Fruit fly (Drosophila melanogaster) whole organism, adult: Measurements from ENCODE around the gene CG31100.

Experiments used
- CG11617 ChIP-seq: fragments of 200-800 bp; sonication (Bioruptor generic); optimal IDR thresholded peaks from 2 replicates; lab custom pipeline; 2017; ENCODE audit warnings: mild to moderate bottlenecking, missing biosample characterization, missing genetic modification reagents, missing genetic modification characterization
- CG12768 ChIP-seq: fragments of 200-800 bp; sonication (Bioruptor generic); optimal IDR thresholded peaks from 2 replicates; lab custom pipeline; 2017; ENCODE audit warnings: missing biosample characterization, missing genetic modification characterization, mild to moderate bottlenecking, moderate library complexity, missing genetic modification reagents
- CG14711 ChIP-seq: fragments of 200-800 bp; sonication (Bioruptor generic); optimal IDR thresholded peaks from 2 replicates; lab custom pipeline; 2018; ENCODE audit warnings: missing biosample characterization, mild to moderate bottlenecking, missing genetic modification characterization, moderate library complexity
- CG1620 ChIP-seq: fragments of 200-800 bp; sonication (Bioruptor generic); optimal IDR thresholded peaks from 2 replicates; lab custom pipeline; 2016; ENCODE audit warnings: missing biosample characterization, missing genetic modification characterization
- CG33017 ChIP-seq: fragments of 200-800 bp; sonication (Bioruptor generic); optimal IDR thresholded peaks from 2 replicates; lab custom pipeline; 2018; ENCODE audit warnings: missing biosample characterization, mild to moderate bottlenecking, missing genetic modification characterization, moderate library complexity
- CG5204 ChIP-seq: fragments of 200-800 bp; sonication (Bioruptor generic); optimal IDR thresholded peaks from 2 replicates; lab custom pipeline; 2016; ENCODE audit warnings: missing biosample characterization, missing genetic modification characterization
- CG7045 ChIP-seq: fragments of 200-800 bp; sonication (Bioruptor generic); optimal IDR thresholded peaks from 2 replicates; lab custom pipeline; 2017; ENCODE audit warnings: missing biosample characterization, mild to moderate bottlenecking, missing genetic modification characterization
- CG7101 ChIP-seq: fragments of 200-800 bp; sonication (Bioruptor generic); optimal IDR thresholded peaks from 2 replicates; lab custom pipeline; 2018; ENCODE audit warnings: missing biosample characterization, mild to moderate bottlenecking, missing genetic modification characterization, moderate library complexity
- Clk ChIP-seq: fragments of 200-800 bp; sonication (Bioruptor generic); optimal IDR thresholded peaks from 2 replicates; lab custom pipeline; 2017; ENCODE audit warnings: missing biosample characterization, missing genetic modification characterization
- Crg-1 ChIP-seq: fragments of 200-800 bp; sonication (Bioruptor generic); optimal IDR thresholded peaks from 2 replicates; lab custom pipeline; 2016; ENCODE audit warnings: missing biosample characterization, missing genetic modification characterization
- Hr96 ChIP-seq: fragments of 200-800 bp; sonication (Bioruptor generic); optimal IDR thresholded peaks from 2 replicates; lab custom pipeline; 2016; ENCODE audit warnings: missing biosample characterization, missing genetic modification characterization
- Mnt ChIP-seq: fragments of 200-800 bp; sonication (Bioruptor generic); optimal IDR thresholded peaks from 2 replicates; lab custom pipeline; 2016; ENCODE audit warnings: missing biosample characterization, mild to moderate bottlenecking, missing genetic modification characterization
- bab1 ChIP-seq: fragments of 200-800 bp; sonication (Bioruptor generic); optimal IDR thresholded peaks from 3 replicates; lab custom pipeline; 2019; ENCODE audit warnings: missing biosample characterization, mild to moderate bottlenecking, missing genetic modification characterization, moderate library complexity
- cic ChIP-seq: fragments of 200-800 bp; sonication (Bioruptor generic); optimal IDR thresholded peaks from 2 replicates; lab custom pipeline; 2017; ENCODE audit warnings: missing biosample characterization, mild to moderate bottlenecking, missing genetic modification characterization, moderate library complexity
- cnc ChIP-seq, 2 experiments: fragments of >200 bp; optimal IDR thresholded peaks; 2 replicates each; lab custom pipeline; 2017
- kay ChIP-seq: fragments of 200-800 bp; sonication (Bioruptor generic); peaks from one replicate; lab custom pipeline; 2016; ENCODE audit warnings: missing biosample characterization, missing genetic modification characterization, borderline replicate concordance
- ovo ChIP-seq: fragments of 200-800 bp; sonication (Bioruptor generic); optimal IDR thresholded peaks from 2 replicates; lab custom pipeline; 2016; ENCODE audit warnings: missing biosample characterization, missing genetic modification characterization
- pad ChIP-seq: fragments of 200-800 bp; sonication (Bioruptor generic); optimal IDR thresholded peaks from 3 replicates; lab custom pipeline; 2017; ENCODE audit warnings: missing biosample characterization, missing genetic modification characterization, mild to moderate bottlenecking, moderate library complexity, missing genetic modification reagents
- tj ChIP-seq: fragments of 200-800 bp; sonication (Bioruptor generic); optimal IDR thresholded peaks from 3 replicates; lab custom pipeline; 2017; ENCODE audit warnings: missing biosample characterization, mild to moderate bottlenecking, missing genetic modification characterization, moderate library complexity
- toe ChIP-seq: fragments of 200-800 bp; sonication (Bioruptor generic); optimal IDR thresholded peaks from 2 replicates; lab custom pipeline; 2016; ENCODE audit warnings: missing biosample characterization, missing genetic modification characterization

The CG31100 gene

DNA sequence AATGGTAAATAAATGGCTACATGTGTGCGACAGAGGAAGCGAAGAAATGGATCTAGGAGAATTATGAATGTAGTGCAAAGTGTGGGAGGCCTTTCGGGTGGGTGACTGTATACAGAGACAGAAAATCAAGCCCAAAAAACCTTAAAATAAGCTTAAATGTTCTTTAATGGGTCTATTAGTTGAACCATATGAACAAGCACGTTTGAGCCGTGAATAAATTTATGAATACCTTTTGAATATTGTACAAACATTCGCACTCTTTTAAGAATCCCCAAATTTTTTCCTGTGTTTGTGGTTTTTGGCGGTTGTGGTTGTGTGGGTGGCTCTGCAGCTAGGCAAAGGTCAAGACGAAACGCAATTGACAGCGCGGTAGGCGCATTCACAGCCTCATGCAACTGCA lies 36.9 kb downstream of the CG31100 start:
- TF ChIP-seq Crg-1 (GFP tag; lab: Kevin White, UChicago), result no peak
- TF ChIP-seq Clk, result no peak
- no peak for TF ChIP-seq tj
- no peak for TF ChIP-seq pad
- no peak for TF ChIP-seq CG7101
- TF ChIP-seq kay (GFP tag; lab: Kevin White, UChicago), result no peak
- no peak for TF ChIP-seq cnc (optimal IDR thresholded peaks at IDR 0.05; lab: Kevin White, UChicago)
- no peak for TF ChIP-seq CG1620
- no peak for TF ChIP-seq Hr96 (GFP tag; lab: Kevin White, UChicago)
- TF ChIP-seq ovo, result no peak

DNA sequence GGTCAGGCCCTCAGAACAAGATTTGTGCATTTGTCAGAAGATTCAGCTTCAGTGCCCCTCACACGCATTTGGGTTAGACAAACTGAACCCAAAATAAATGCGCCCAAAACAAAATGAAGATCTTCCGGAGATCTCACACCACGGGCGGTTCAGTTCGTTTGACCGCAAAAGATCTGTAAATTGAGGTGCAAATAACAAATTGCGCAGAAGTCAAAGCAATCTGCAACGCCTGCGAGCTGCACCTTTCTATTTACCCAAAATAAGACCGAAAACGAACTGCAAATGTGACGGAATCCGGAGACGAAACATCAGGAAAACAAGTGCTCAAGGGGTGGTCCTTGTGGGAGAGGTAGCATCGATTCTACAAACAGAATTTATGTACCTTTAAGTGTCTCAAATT lies 37.9 kb downstream of the CG31100 start:
- TF ChIP-seq Hr96 (GFP tag; lab: Kevin White, UChicago), result no peak
- no peak for TF ChIP-seq CG7101
- TF ChIP-seq CG11617 (GFP tag; lab: Kevin White, UChicago), result no peak
- TF ChIP-seq Mnt (GFP tag; lab: Kevin White, UChicago), result no peak
- no peak for TF ChIP-seq ovo
- no peak for TF ChIP-seq cic (GFP tag; lab: Kevin White, UChicago)
- no peak for TF ChIP-seq CG1620
- no peak for TF ChIP-seq CG33017 (tag; lab: Kevin White, UChicago)
- TF ChIP-seq CG7045 (GFP tag; lab: Kevin White, UChicago), result no peak
- TF ChIP-seq cnc (optimal IDR thresholded peaks at IDR 0.05; lab: Kevin White, UChicago), result no peak
- no peak for TF ChIP-seq tj
- TF ChIP-seq bab1 (GFP tag; lab: Kevin White, UChicago), result no peak
- no peak for TF ChIP-seq CG14711 (tag; lab: Kevin White, UChicago)
- TF ChIP-seq kay (GFP tag; lab: Kevin White, UChicago), result no peak
- TF ChIP-seq pad, result no peak
- no peak for TF ChIP-seq CG5204 (GFP tag; lab: Kevin White, UChicago)
- no peak for TF ChIP-seq Crg-1 (GFP tag; lab: Kevin White, UChicago)
- no peak for TF ChIP-seq toe (GFP tag; lab: Kevin White, UChicago)
- no peak for TF ChIP-seq Clk
- TF ChIP-seq CG12768 (GFP tag; lab: Kevin White, UChicago), result no peak

DNA sequence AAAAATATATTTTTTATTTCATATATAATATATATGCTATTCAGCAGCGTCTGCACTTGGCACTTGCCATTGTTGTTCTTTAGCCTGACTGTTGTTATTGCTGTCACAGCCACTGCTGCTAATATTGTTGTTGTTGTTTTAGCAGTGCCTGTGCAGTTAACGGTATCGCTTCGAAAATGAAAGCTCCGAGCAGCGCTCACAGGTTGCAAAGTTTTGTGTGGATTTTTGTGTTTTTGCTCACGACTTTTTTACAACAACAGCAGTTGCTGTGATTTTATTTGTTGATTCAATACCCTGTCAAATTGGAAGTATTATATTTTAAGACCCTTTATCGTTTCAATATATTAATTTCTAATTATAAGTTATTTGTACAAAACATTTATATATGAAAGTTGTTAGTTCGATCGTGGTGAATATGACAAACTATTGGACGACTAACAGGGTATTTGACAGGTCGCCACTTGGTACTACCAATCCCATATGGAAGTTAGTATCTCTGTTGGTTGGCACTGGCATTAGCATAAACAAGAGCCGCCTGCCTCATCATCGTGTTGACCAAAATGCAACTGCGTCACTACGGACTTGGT lies 39.6 kb downstream of the CG31100 start:
- TF ChIP-seq tj (no peak), CG1620 (no peak), toe (GFP tag; lab: Kevin White, UChicago) (no peak), bab1 (GFP tag; lab: Kevin White, UChicago) (no peak), CG5204 (GFP tag; lab: Kevin White, UChicago) (no peak), CG12768 (GFP tag; lab: Kevin White, UChicago) (no peak), pad (no peak)

DNA sequence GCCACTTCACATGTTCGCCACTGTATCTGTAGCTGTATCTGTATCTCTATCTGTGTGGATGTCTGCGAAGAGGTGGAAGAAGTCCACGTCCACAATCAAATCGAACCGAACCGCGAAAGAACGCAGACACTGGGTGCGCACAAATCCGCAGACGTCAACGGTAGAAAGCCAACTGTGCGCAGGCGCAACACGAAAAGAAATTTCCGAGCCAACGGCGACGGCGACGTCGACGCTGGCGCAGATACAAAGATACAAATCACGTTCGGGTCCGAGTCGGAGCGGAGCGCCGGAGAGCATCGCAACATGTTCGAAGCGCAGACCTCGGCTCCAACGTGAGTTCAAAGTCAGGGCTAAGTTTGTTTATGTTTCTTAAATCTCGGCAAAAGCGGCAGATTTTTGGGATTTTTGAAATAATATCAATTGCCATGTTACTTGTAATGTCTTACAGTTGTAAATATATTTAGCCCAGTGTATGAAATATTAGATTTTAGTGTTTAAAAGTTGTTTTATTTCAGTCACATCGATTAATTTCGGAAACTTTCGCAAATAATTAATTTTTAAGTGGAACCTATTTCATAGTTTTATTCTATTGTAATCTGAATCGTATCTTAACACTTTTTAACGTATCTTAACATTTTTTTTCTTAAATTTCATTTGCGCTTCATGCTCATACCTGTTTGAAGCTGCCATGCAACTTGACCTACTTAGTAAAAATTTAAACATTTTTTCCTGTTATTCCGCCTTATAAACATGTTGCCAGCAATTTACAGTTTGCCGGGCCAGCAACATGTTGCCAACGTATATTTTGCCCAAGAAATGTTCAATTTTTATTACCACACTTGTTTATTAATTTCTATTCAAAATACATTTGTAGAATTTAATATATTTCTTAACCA lies 40.3 kb downstream of the CG31100 start, which contains the start of gene ich:
TSS of gene ich (minus strand) at position 178 of the 896 bp plus-strand sequence.
- TF ChIP-seq CG5204 (GFP tag; lab: Kevin White, UChicago) (no peak), toe (GFP tag; lab: Kevin White, UChicago) (no peak)

DNA sequence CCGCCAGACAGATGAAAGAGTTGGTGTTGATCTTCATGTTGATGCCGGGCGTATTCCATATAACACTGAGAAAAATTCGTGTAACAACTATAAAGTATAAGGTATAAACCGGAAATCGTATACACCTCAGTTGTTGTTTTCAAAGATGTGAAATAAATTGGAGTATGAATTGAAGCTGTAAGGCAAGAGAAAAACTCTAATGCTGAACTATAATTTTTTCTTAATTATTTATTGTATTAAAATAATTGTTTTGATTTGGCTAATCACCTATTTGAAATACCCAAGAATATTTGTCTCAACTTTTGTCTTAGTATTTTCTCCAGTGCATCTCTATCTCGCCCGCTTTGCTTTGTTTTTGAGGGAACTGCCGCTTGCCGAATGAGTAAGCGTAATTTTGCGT lies 43.1 kb downstream of the CG31100 start:
- TF ChIP-seq CG14711 (tag; lab: Kevin White, UChicago) (no peak), pad (no peak), CG7045 (GFP tag; lab: Kevin White, UChicago) (no peak), Mnt (GFP tag; lab: Kevin White, UChicago) (no peak), CG12768 (GFP tag; lab: Kevin White, UChicago) (no peak), cnc (optimal IDR thresholded peaks at IDR 0.05; lab: Kevin White, UChicago) (no peak), bab1 (GFP tag; lab: Kevin White, UChicago) (no peak), ovo (no peak), toe (GFP tag; lab: Kevin White, UChicago) (no peak), CG5204 (GFP tag; lab: Kevin White, UChicago) (no peak), kay (GFP tag; lab: Kevin White, UChicago) (no peak), Crg-1 (GFP tag; lab: Kevin White, UChicago) (no peak), Clk (no peak), CG7101 (no peak), CG33017 (tag; lab: Kevin White, UChicago) (no peak), CG1620 (no peak)

DNA sequence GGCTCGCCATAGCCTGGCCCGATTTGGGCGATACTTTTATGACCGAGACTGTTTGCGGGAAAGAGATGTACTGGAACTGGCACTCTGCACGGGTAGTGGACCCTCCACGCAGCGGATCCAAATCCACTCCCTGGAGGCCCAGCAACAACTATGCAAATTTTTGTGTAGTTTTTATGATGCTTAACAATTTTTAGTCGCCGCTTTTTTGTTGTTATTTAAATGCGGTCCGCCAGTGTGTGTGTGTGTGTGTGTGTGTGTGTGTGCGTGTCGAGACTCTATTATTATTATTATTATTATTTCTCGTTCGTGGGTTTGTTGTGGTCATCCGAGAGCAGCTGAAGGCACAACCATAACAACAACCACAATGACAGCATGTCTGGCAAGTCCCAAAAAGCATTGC lies 44.3 kb downstream of the CG31100 start:
- TF ChIP-seq CG14711 (tag; lab: Kevin White, UChicago) (no peak), Crg-1 (GFP tag; lab: Kevin White, UChicago) (no peak), cnc (optimal IDR thresholded peaks at IDR 0.05; lab: Kevin White, UChicago) (no peak), pad (no peak), tj (no peak), kay (GFP tag; lab: Kevin White, UChicago) (no peak), CG7101 (no peak)

DNA sequence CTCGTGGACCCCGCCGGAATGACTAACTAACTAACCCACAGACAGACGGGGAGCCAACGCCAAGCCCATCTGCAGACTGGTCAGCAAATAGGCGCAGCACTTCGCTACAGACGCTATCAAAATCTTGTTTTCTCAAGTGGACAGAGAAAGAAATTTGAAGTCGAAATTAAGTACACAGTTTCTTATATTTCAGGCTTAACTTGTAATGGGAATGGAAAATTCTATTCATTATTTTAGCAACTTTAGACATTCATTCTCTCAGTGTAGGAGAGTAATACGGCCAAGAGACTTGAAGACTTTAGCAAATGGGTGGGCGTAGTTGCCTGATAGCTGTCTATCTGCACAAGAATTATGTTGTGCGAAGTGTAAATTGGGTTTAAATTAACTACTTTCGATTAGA lies 45.1 kb downstream of the CG31100 start:
- TF ChIP-seq cnc (optimal IDR thresholded peaks at IDR 0.05; lab: Kevin White, UChicago), result no peak
